Worm (Caenorhabditis elegans): ENCODE data around the gene ttr-7.

The ttr-7 gene

ce11 chrIII:620204-620718 lies 14.5 kb downstream of the ttr-7 start, which contains the start of gene T19C3.4 (continued):
- TF ChIP-seq ZK337.2 (GFP tag; IDR thresholded peaks at IDR 0.05) (no peak), pqm-1 (tag; optimal IDR thresholded peaks at IDR 0.05) (no peak), ZK546.5 (tag; optimal IDR thresholded peaks at IDR 0.05) (no peak), nhr-76 (tag; optimal IDR thresholded peaks at IDR 0.05) (no peak), hmg-1.1 (GFP tag; IDR thresholded peaks at IDR 0.05) (no peak), sdz-12 (GFP tag; optimal IDR thresholded peaks at IDR 0.05) (no peak), madf-5 (GFP tag; IDR thresholded peaks at IDR 0.05) (no peak), zfp-3 (GFP tag; conservative IDR thresholded peaks at IDR 0.05) (no peak), set-16 (GFP tag; IDR thresholded peaks at IDR 0.05) (no peak), nhr-111 (GFP tag; optimal IDR thresholded peaks at IDR 0.05) (no peak), ctbp-1 (GFP tag; IDR thresholded peaks at IDR 0.05) (no peak), lin-39 (tag; optimal IDR thresholded peaks at IDR 0.05) (no peak), jun-1 (tag; optimal IDR thresholded peaks at IDR 0.05) (no peak), R02D3.7 (tag; optimal IDR thresholded peaks at IDR 0.05) (no peak), fkh-10 (GFP tag; optimal IDR thresholded peaks at IDR 0.05) (no peak), spr-3 (GFP tag; optimal IDR thresholded peaks at IDR 0.05) (no peak), nhr-10 (tag; optimal IDR thresholded peaks at IDR 0.05) (no peak), nhr-42 (GFP tag; IDR thresholded peaks at IDR 0.05) (no peak), F44E2.7 (GFP tag; IDR thresholded peaks at IDR 0.05) (no peak), daf-12 (tag; optimal IDR thresholded peaks at IDR 0.05) (no peak), mxl-3 (GFP tag; optimal IDR thresholded peaks at IDR 0.05) (peak; percentile 11), daf-16 (GFP tag; optimal IDR thresholded peaks at IDR 0.05) (no peak), daf-16 (tag; optimal IDR thresholded peaks at IDR 0.05) (peak; percentile 39), F10B5.3 (tag; optimal IDR thresholded peaks at IDR 0.05) (no peak), mdl-1 (tag; optimal IDR thresholded peaks at IDR 0.05) (peak in 1 of 2 experiments; percentile 63), ceh-82 (tag; optimal IDR thresholded peaks at IDR 0.05) (no peak), F37D6.2 (tag; optimal IDR thresholded peaks at IDR 0.05) (no peak), aha-1 (tag) (peak; percentile 23), egl-27 (tag; optimal IDR thresholded peaks at IDR 0.05) (no peak), daf-19 (GFP tag; conservative IDR thresholded peaks at IDR 0.05) (no peak), arid-1 (GFP tag; conservative IDR thresholded peaks at IDR 0.05) (no peak), dve-1 (tag; optimal IDR thresholded peaks at IDR 0.05; ENCODE audit: insufficient read depth) (peak; percentile 58), ceh-62 (tag; optimal IDR thresholded peaks at IDR 0.05) (no peak), mep-1 (tag; optimal IDR thresholded peaks at IDR 0.05) (peak; percentile 19), dmd-6 (GFP tag; IDR thresholded peaks at IDR 0.05) (peak; percentile 81), duxl-1 (tag; optimal IDR thresholded peaks at IDR 0.05; ENCODE audit: poor library complexity) (no peak), zag-1 (tag; optimal IDR thresholded peaks at IDR 0.05) (no peak), lin-29 (GFP tag; IDR thresholded peaks at IDR 0.05) (no peak), dmd-9 (GFP tag; IDR thresholded peaks at IDR 0.05) (no peak), lin-15B (tag; optimal IDR thresholded peaks at IDR 0.05) (no peak), ceh-44 (GFP tag; IDR thresholded peaks at IDR 0.05) (no peak), F49E8.2 (tag; optimal IDR thresholded peaks at IDR 0.05; ENCODE audit: borderline replicate concordance) (no peak), nhr-237 (tag; optimal IDR thresholded peaks at IDR 0.05) (no peak), lin-13 (GFP tag; optimal IDR thresholded peaks at IDR 0.05) (no peak), F26F4.8 (GFP tag; conservative IDR thresholded peaks at IDR 0.05) (no peak), pha-4 (GFP tag; IDR thresholded peaks at IDR 0.05) (no peak), pha-4 (tag; optimal IDR thresholded peaks at IDR 0.05) (no peak), unc-39 (tag; optimal IDR thresholded peaks at IDR 0.05) (no peak), spr-1 (tag; optimal IDR thresholded peaks at IDR 0.05) (no peak), Y5F2A.4 (GFP tag; optimal IDR thresholded peaks at IDR 0.05) (no peak), php-3 (GFP tag; IDR thresholded peaks at IDR 0.05) (0 out of 2 replicates have a peak, but pooled peaks have one; percentile 44), mxl-2 (GFP tag; conservative IDR thresholded peaks at IDR 0.05) (no peak), vab-7 (GFP tag; IDR thresholded peaks at IDR 0.05) (no peak)

All from whole organism, L4 larva.